Fruit fly (Drosophila melanogaster) whole organism, embryonic: Measurements from ENCODE around the gene CG7685.

Experiments
- BtbVII ChIP-seq: fragments of 200-800 bp; sonication (Bioruptor generic); optimal IDR thresholded peaks from 3 replicates; lab custom pipeline; 2017; ENCODE audit warnings: missing biosample characterization, mild to moderate bottlenecking, missing genetic modification characterization
- CG10274 ChIP-seq: fragments of 200-800 bp; sonication (Bioruptor generic); optimal IDR thresholded peaks from 3 replicates; lab custom pipeline; 2017; ENCODE audit warnings: missing biosample characterization, mild to moderate bottlenecking, missing genetic modification characterization
- CG10321 ChIP-seq: fragments of 200-800 bp; sonication (Bioruptor generic); IDR thresholded peaks from 2 replicates; pipeline ENCODE4 v1.3.6; 2022; ENCODE audit warnings: missing biosample characterization, missing genetic modification characterization
- CG10462 ChIP-seq: fragments of 200-800 bp; sonication (Bioruptor generic); optimal IDR thresholded peaks from 2 replicates; lab custom pipeline; 2016; ENCODE audit warnings: missing biosample characterization, missing genetic modification characterization
- CG11723 ChIP-seq: fragments of 200-800 bp; sonication (Bioruptor generic); optimal IDR thresholded peaks from 2 replicates; lab custom pipeline; 2017; ENCODE audit warnings: missing biosample characterization, mild to moderate bottlenecking, missing genetic modification characterization
- CG12744 ChIP-seq: fragments of 200-800 bp; sonication (Bioruptor generic); optimal IDR thresholded peaks from 2 replicates; lab custom pipeline; 2016; ENCODE audit warnings: missing biosample characterization, missing genetic modification characterization
- CG12769 ChIP-seq: fragments of 200-800 bp; sonication (Bioruptor generic); optimal IDR thresholded peaks from 2 replicates; lab custom pipeline; 2019; ENCODE audit warnings: missing biosample characterization, mild to moderate bottlenecking, missing genetic modification characterization, moderate library complexity
- CG1529 ChIP-seq: fragments of 200-800 bp; sonication (Bioruptor generic); optimal IDR thresholded peaks from 3 replicates; lab custom pipeline; 2018; ENCODE audit warnings: missing biosample characterization, missing genetic modification characterization
- CG15479 ChIP-seq: fragments of 200-800 bp; sonication (Bioruptor generic); optimal IDR thresholded peaks from 3 replicates; lab custom pipeline; 2019; ENCODE audit warnings: missing biosample characterization, mild to moderate bottlenecking, missing genetic modification characterization, moderate library complexity
- CG16863 ChIP-seq: fragments of 200-800 bp; sonication (Bioruptor generic); optimal IDR thresholded peaks from 3 replicates; lab custom pipeline; 2016; ENCODE audit warnings: missing biosample characterization, missing genetic modification characterization
- CG17802 ChIP-seq: fragments of 200-800 bp; sonication (Bioruptor generic); optimal IDR thresholded peaks from 2 replicates; lab custom pipeline; 2018; ENCODE audit warnings: missing biosample characterization, mild to moderate bottlenecking, missing genetic modification characterization, moderate library complexity
- CG17912 ChIP-seq: fragments of 200-800 bp; sonication (Bioruptor generic); optimal IDR thresholded peaks from 2 replicates; lab custom pipeline; 2018; ENCODE audit warnings: missing biosample characterization, mild to moderate bottlenecking, missing genetic modification characterization
- CG2712 ChIP-seq: fragments of 200-800 bp; optimal IDR thresholded peaks from 3 replicates; lab custom pipeline; 2019; ENCODE audit warnings: missing biosample characterization, mild to moderate bottlenecking, missing genetic modification characterization, moderate library complexity
- CG30403 ChIP-seq: fragments of 200-800 bp; sonication (Bioruptor generic); optimal IDR thresholded peaks from 3 replicates; lab custom pipeline; 2016; ENCODE audit warnings: missing biosample characterization, missing genetic modification characterization
- CG32772 ChIP-seq: fragments of 200-800 bp; sonication (Bioruptor generic); IDR thresholded peaks from 2 replicates; pipeline ENCODE4 v1.3.6; 2022; ENCODE audit warnings: missing biosample characterization, missing genetic modification characterization
- CG33213 ChIP-seq: fragments of 200-800 bp; sonication (Bioruptor generic); optimal IDR thresholded peaks from 3 replicates; lab custom pipeline; 2016; ENCODE audit warnings: missing biosample characterization, missing genetic modification characterization
- CG4730 ChIP-seq: fragments of 200-800 bp; sonication (Bioruptor generic); IDR thresholded peaks from 2 replicates; pipeline ENCODE4 v1.3.6; 2022; ENCODE audit warnings: missing biosample characterization, missing genetic modification characterization
- CG9215 ChIP-seq: fragments of 200-800 bp; sonication (Bioruptor generic); IDR thresholded peaks from 2 replicates; pipeline ENCODE4 v1.3.6; 2022; ENCODE audit warnings: missing biosample characterization, missing genetic modification characterization
- CkIIα-i1 ChIP-seq: fragments of 200-800 bp; sonication (Bioruptor generic); IDR thresholded peaks from 2 replicates; pipeline ENCODE4 v1.3.6; 2022; ENCODE audit warnings: missing biosample characterization, missing genetic modification characterization
- D ChIP-seq, 2 experiments: fragments of 200-800 bp in 1 of 2; fragments of >200 bp in 1 of 2; sonication (Bioruptor generic) in 1 of 2; optimal IDR thresholded peaks; 2 replicates in 1 of 2; 3 replicates in 1 of 2; lab custom pipeline; 2017; ENCODE audit warnings: mild to moderate bottlenecking in 1 of 2, missing biosample characterization in 1 of 2, missing genetic modification characterization in 1 of 2, missing genetic modification reagents in 1 of 2
- Dip2 ChIP-seq: fragments of 200-800 bp; sonication (Bioruptor generic); IDR thresholded peaks from 2 replicates; pipeline ENCODE4 v1.3.6; 2022; ENCODE audit warnings: missing biosample characterization, missing genetic modification characterization
- Doc3 ChIP-seq: fragments of 200-800 bp; sonication (Bioruptor generic); IDR thresholded peaks from 3 replicates; pipeline ENCODE4 v1.3.6; 2022; ENCODE audit warnings: missing biosample characterization, missing genetic modification characterization; ENCODE audit not compliant: partially characterized antibody
- Dref ChIP-seq: fragments of 200-800 bp; sonication (Bioruptor generic); IDR thresholded peaks from 2 replicates; pipeline ENCODE4 v1.3.6; 2022; ENCODE audit warnings: missing biosample characterization, missing genetic modification characterization
- ERR ChIP-seq: fragments of 200-800 bp; sonication (Bioruptor generic); optimal IDR thresholded peaks from 2 replicates; lab custom pipeline; 2016; ENCODE audit warnings: missing biosample characterization, missing genetic modification characterization
- Ets97D ChIP-seq: fragments of 200-800 bp; sonication (Bioruptor generic); optimal IDR thresholded peaks from 3 replicates; lab custom pipeline; 2016; ENCODE audit warnings: missing biosample characterization, missing genetic modification characterization
- Fer2 ChIP-seq: fragments of 200-800 bp; sonication (Bioruptor generic); optimal IDR thresholded peaks from 2 replicates; lab custom pipeline; 2018; ENCODE audit warnings: missing biosample characterization, mild to moderate bottlenecking, missing genetic modification characterization, moderate library complexity
- H15 ChIP-seq: fragments of 200-800 bp; sonication (Bioruptor generic); IDR thresholded peaks from 3 replicates; pipeline ENCODE4 v1.3.6; 2022; ENCODE audit warnings: missing biosample characterization, missing genetic modification characterization
- Mes4 ChIP-seq: fragments of 200-800 bp; sonication (Bioruptor generic); optimal IDR thresholded peaks from 2 replicates; lab custom pipeline; 2016; ENCODE audit warnings: missing biosample characterization, missing genetic modification characterization
- Pdp1 ChIP-seq, 2 experiments: fragments of 200-800 bp; sonication (Bioruptor generic); optimal IDR thresholded peaks; 3 replicates each; lab custom pipeline; 2016; ENCODE audit warnings: missing biosample characterization in 2 of 2, missing genetic modification characterization in 2 of 2, mild to moderate bottlenecking in 1 of 2, moderate library complexity in 1 of 2
- Sin3A ChIP-seq: fragments of >200 bp; optimal IDR thresholded peaks from 2 replicates; lab custom pipeline; 2018
- az2 ChIP-seq: fragments of 200-800 bp; sonication (Bioruptor generic); optimal IDR thresholded peaks from 3 replicates; lab custom pipeline; 2016; ENCODE audit warnings: missing biosample characterization, missing genetic modification characterization
- bab2 ChIP-seq: fragments of 200-800 bp; sonication (Bioruptor generic); optimal IDR thresholded peaks from 2 replicates; lab custom pipeline; 2016; ENCODE audit warnings: missing biosample characterization, missing genetic modification characterization
- br ChIP-seq: fragments of >200 bp; optimal IDR thresholded peaks from 2 replicates; lab custom pipeline; 2017
- cad ChIP-seq: fragments of >200 bp; optimal IDR thresholded peaks from 2 replicates; lab custom pipeline; 2017; ENCODE audit warnings: missing biosample characterization, missing genetic modification characterization
- cato ChIP-seq: fragments of 200-800 bp; sonication (Bioruptor generic); optimal IDR thresholded peaks from 2 replicates; lab custom pipeline; 2016; ENCODE audit warnings: missing biosample characterization, missing genetic modification characterization, borderline replicate concordance
- crc ChIP-seq: fragments of 200-800 bp; sonication (Bioruptor generic); optimal IDR thresholded peaks from 2 replicates; lab custom pipeline; 2016; ENCODE audit warnings: missing biosample characterization, missing genetic modification characterization
- dm ChIP-seq: fragments of 200-800 bp; sonication (Bioruptor generic); optimal IDR thresholded peaks from 3 replicates; lab custom pipeline; 2016; ENCODE audit warnings: missing biosample characterization, missing genetic modification characterization
- fd102C ChIP-seq: fragments of 200-800 bp; sonication (Bioruptor generic); optimal IDR thresholded peaks from 2 replicates; lab custom pipeline; 2018; ENCODE audit warnings: missing biosample characterization, mild to moderate bottlenecking, missing genetic modification characterization, moderate library complexity
- fd96Cb ChIP-seq: fragments of 200-800 bp; sonication (Bioruptor generic); optimal IDR thresholded peaks from 2 replicates; lab custom pipeline; 2018; ENCODE audit warnings: missing biosample characterization, mild to moderate bottlenecking, missing genetic modification characterization, moderate library complexity
- fru ChIP-seq: fragments of >200 bp; optimal IDR thresholded peaks from 2 replicates; lab custom pipeline; 2017
- gce ChIP-seq: fragments of 200-800 bp; sonication (Bioruptor generic); IDR thresholded peaks from 3 replicates; pipeline ENCODE4 v1.3.6; 2022; ENCODE audit warnings: missing biosample characterization, missing genetic modification characterization
- hbn ChIP-seq: fragments of 200-800 bp; sonication (Bioruptor generic); IDR thresholded peaks from 2 replicates; pipeline ENCODE4 v1.3.6; 2022; ENCODE audit warnings: missing biosample characterization, missing genetic modification characterization; ENCODE audit not compliant: partially characterized antibody
- hth ChIP-seq: fragments of >200 bp; optimal IDR thresholded peaks from 2 replicates; lab custom pipeline; 2017; ENCODE audit warnings: inconsistent platforms
- lmd ChIP-seq: fragments of 200-800 bp; sonication (Bioruptor generic); IDR thresholded peaks from 2 replicates; pipeline ENCODE4 v1.3.6; 2022; ENCODE audit warnings: missing biosample characterization, missing genetic modification characterization
- luna ChIP-seq: fragments of 200-800 bp; sonication (Bioruptor generic); optimal IDR thresholded peaks from 2 replicates; lab custom pipeline; 2016; ENCODE audit warnings: missing biosample characterization, missing genetic modification characterization
- psq ChIP-seq: fragments of 200-800 bp; sonication (Bioruptor generic); optimal IDR thresholded peaks from 2 replicates; lab custom pipeline; 2017; ENCODE audit warnings: missing biosample characterization, missing genetic modification characterization
- pum ChIP-seq: fragments of 200-800 bp; sonication (Bioruptor generic); optimal IDR thresholded peaks from 2 replicates; lab custom pipeline; 2016; ENCODE audit warnings: missing biosample characterization, missing genetic modification characterization
- slou ChIP-seq: fragments of 200-800 bp; sonication (Bioruptor generic); optimal IDR thresholded peaks from 3 replicates; lab custom pipeline; 2016; ENCODE audit warnings: missing biosample characterization, missing genetic modification characterization
- sqz ChIP-seq: fragments of 200-800 bp; sonication (Bioruptor generic); optimal IDR thresholded peaks from 3 replicates; lab custom pipeline; 2018; ENCODE audit warnings: missing biosample characterization, mild to moderate bottlenecking, missing genetic modification characterization
- tgo ChIP-seq: fragments of 200-800 bp; sonication (Bioruptor generic); IDR thresholded peaks from 3 replicates; pipeline ENCODE4 v1.3.6; 2022; ENCODE audit warnings: missing biosample characterization, missing genetic modification characterization
- wdn ChIP-seq: fragments of 200-800 bp; sonication (Bioruptor generic); IDR thresholded peaks from 2 replicates; pipeline ENCODE4 v1.3.6; 2022; ENCODE audit warnings: missing biosample characterization, missing genetic modification characterization

CG7685 gene

DNA sequence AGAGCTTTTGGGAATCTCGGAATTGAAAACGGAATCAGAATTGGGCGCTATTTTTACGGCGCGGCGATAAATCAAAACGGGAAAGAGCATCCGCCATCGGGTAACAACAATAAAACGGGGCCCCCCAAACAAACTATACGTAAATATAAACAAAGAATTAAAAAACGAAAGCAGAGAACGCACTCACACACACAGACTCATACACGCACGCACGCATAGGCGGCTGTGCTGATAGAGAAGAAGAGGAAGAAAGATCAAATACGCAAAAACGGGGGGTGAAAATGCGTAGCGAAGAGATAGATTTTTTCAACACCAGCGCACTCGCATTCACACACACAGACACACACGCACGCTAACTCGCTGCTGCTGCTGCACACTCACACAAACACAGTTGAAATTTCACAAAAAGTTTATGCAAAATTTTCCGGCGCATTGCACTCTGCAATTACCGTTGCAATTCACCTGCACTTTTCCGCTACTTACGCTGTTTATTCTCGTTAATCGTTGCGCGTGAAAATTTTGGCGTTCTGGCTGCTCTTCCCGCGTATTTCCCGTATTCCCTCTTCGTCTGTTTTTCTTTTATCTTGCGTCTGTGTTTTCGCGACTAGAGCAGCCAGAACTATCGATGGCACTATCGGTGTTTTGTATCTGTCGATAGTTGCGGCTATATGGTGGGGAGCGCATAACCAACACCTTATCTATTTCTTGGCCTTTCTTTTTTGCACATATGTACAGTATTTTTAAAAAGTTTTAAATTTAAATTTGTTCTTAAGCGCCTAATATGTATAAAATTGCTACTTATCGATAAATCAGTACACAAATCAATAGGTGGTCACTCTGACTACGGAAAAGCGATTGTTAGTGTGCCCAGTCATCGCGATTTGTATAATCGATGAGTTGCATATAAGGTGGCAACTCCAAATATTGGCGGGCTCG, 7.8 kb downstream of the CG7685 start, which contains the start of gene CG31122 (continued):
- TF ChIP-seq CG10321, result no peak
- no peak for TF ChIP-seq slou
- TF ChIP-seq lmd (GFP tag; lab: Robert Waterston, UW), result no peak; the same call in 1 of the 2 replicates
- TF ChIP-seq CG16863, result peak; percentile 63
- no peak for TF ChIP-seq CG10274 (GFP tag; lab: Kevin White, UChicago)
- peak; percentile 92 for TF ChIP-seq Ets97D
- TF ChIP-seq dm, result peak; percentile 14
- no peak for TF ChIP-seq CG17802
- no peak for TF ChIP-seq Dip2
- peak; percentile 14 for TF ChIP-seq ERR
- peak; percentile 91 for TF ChIP-seq CG15479 (GFP tag; lab: Kevin White, UChicago)
- no peak for TF ChIP-seq luna (GFP tag; lab: Kevin White, UChicago)
- TF ChIP-seq CG1529 (GFP tag; lab: Kevin White, UChicago), result no peak
- no peak for TF ChIP-seq tgo (GFP tag; lab: Robert Waterston, UW)
- peak; percentile 75 for TF ChIP-seq Dref (GFP tag; lab: Robert Waterston, UW)
- TF ChIP-seq br (lab: Kevin White, UChicago), result no peak
- TF ChIP-seq Fer2 (tag; lab: Kevin White, UChicago), result no peak
- TF ChIP-seq cato (GFP tag; lab: Kevin White, UChicago), result no peak
- peak; percentile 30 for TF ChIP-seq CG12744 (GFP tag; lab: Kevin White, UChicago)
- peak; percentile 70 for TF ChIP-seq CG30403 (GFP tag; lab: Kevin White, UChicago)
- TF ChIP-seq fd96Cb (tag; lab: Kevin White, UChicago), result no peak
- no peak for TF ChIP-seq sqz (GFP tag; lab: Kevin White, UChicago)
- no peak for TF ChIP-seq CG11723
- TF ChIP-seq crc (GFP tag; lab: Kevin White, UChicago), result peak; percentile 14
- TF ChIP-seq CG17912 (GFP tag; lab: Kevin White, UChicago), result no peak
- peak; percentile 99 for TF ChIP-seq Doc3 (GFP tag; lab: Robert Waterston, UW)
- no peak; the same call in 1 of the 2 replicates for TF ChIP-seq wdn (GFP tag; lab: Robert Waterston, UW)
- no peak for TF ChIP-seq CG32772 (GFP tag; lab: Robert Waterston, UW)
- TF ChIP-seq D (optimal IDR thresholded peaks at IDR 0.05; lab: Kevin White, UChicago), result peak; percentile 89
- no peak for TF ChIP-seq D (GFP tag; optimal IDR thresholded peaks at IDR 0.05; lab: Kevin White, UChicago)
- TF ChIP-seq H15 (GFP tag; lab: Robert Waterston, UW), result no peak
- TF ChIP-seq hbn, result peak; percentile 96
- TF ChIP-seq az2 (GFP tag; lab: Kevin White, UChicago), result peak; percentile 16
- peak in 1 of 2 experiments; percentile 40 for TF ChIP-seq Pdp1 (GFP tag; optimal IDR thresholded peaks at IDR 0.05; lab: Kevin White, UChicago)
- peak; percentile 7 for TF ChIP-seq BtbVII (GFP tag; lab: Kevin White, UChicago)
- no peak for TF ChIP-seq CG4730
- TF ChIP-seq fd102C (GFP tag; lab: Kevin White, UChicago), result no peak
- peak; percentile 50 for TF ChIP-seq pum (GFP tag; lab: Kevin White, UChicago)
- peak; percentile 48 for TF ChIP-seq CG33213 (GFP tag; lab: Kevin White, UChicago)
- TF ChIP-seq gce (GFP tag; lab: Robert Waterston, UW), result no peak
- TF ChIP-seq fru (lab: Kevin White, UChicago), result no peak
- peak; percentile 97 for TF ChIP-seq Sin3A
- TF ChIP-seq psq (GFP tag; lab: Kevin White, UChicago), result peak; percentile 89
- peak; percentile 49 for TF ChIP-seq CG2712
- TF ChIP-seq CkIIα-i1 (GFP tag; lab: Robert Waterston, UW), result no peak
- TF ChIP-seq hth (lab: Kevin White, UChicago), result no peak
- TF ChIP-seq cad (GFP tag; lab: Kevin White, UChicago), result no peak
- TF ChIP-seq CG10462 (GFP tag; lab: Kevin White, UChicago), result no peak
- peak; percentile 36 for TF ChIP-seq Mes4 (GFP tag; lab: Kevin White, UChicago)
- TF ChIP-seq CG12769, result peak; percentile 36
- TF ChIP-seq bab2 (GFP tag; lab: Kevin White, UChicago), result peak; percentile 44
- no peak for TF ChIP-seq CG9215 (GFP tag; lab: Robert Waterston, UW)
